Worm (Caenorhabditis elegans): ENCODE results near the gene dnj-20.

Gene dnj-20

ce11 chrII:9600022-9600722, 23.8 kb downstream of the dnj-20 start:
- TF ChIP-seq tbx-37 (GFP tag; conservative IDR thresholded peaks at IDR 0.05) (no peak), hmbx-1 (tag; optimal IDR thresholded peaks at IDR 0.05) (no peak), flt-1 (GFP tag; IDR thresholded peaks at IDR 0.05) (no peak), hmg-4 (GFP tag; optimal IDR thresholded peaks at IDR 0.05) (no peak), B0310.2 (tag; optimal IDR thresholded peaks at IDR 0.05) (no peak), F13C5.2 (tag; optimal IDR thresholded peaks at IDR 0.05) (no peak), ceh-13 (GFP tag; optimal IDR thresholded peaks at IDR 0.05) (no peak), aly-1 (tag; optimal IDR thresholded peaks at IDR 0.05) (no peak), ama-1 (optimal IDR thresholded peaks at IDR 0.05) (no peak), ceh-36 (tag; optimal IDR thresholded peaks at IDR 0.05) (no peak), sea-1 (GFP tag; conservative IDR thresholded peaks at IDR 0.05) (no peak), ets-7 (tag; optimal IDR thresholded peaks at IDR 0.05) (no peak), hnd-1 (tag; optimal IDR thresholded peaks at IDR 0.05) (no peak), tbx-11 (GFP tag; IDR thresholded peaks at IDR 0.05) (no peak), tra-4 (tag; optimal IDR thresholded peaks at IDR 0.05) (no peak), scrt-1 (GFP tag; IDR thresholded peaks at IDR 0.05) (no peak), pes-1 (GFP tag; IDR thresholded peaks at IDR 0.05) (no peak)

ce11 chrII:9597516-9598047, 26.4 kb downstream of the dnj-20 start, which contains the start of gene mrpl-53:
mrpl-53 (plus strand) TSS chrII:9597622.
- TF ChIP-seq tbx-11 (GFP tag; IDR thresholded peaks at IDR 0.05) (no peak), tra-4 (tag; optimal IDR thresholded peaks at IDR 0.05) (no peak), flt-1 (GFP tag; IDR thresholded peaks at IDR 0.05) (no peak), ceh-13 (GFP tag; optimal IDR thresholded peaks at IDR 0.05) (no peak), F13C5.2 (tag; optimal IDR thresholded peaks at IDR 0.05) (no peak), ama-1 (optimal IDR thresholded peaks at IDR 0.05) (no peak), hnd-1 (tag; optimal IDR thresholded peaks at IDR 0.05) (no peak), ceh-36 (tag; optimal IDR thresholded peaks at IDR 0.05) (no peak), scrt-1 (GFP tag; IDR thresholded peaks at IDR 0.05) (no peak), B0310.2 (tag; optimal IDR thresholded peaks at IDR 0.05) (no peak), sea-1 (GFP tag; conservative IDR thresholded peaks at IDR 0.05) (no peak)

ce11 chrII:9596401-9596800, 27.6 kb downstream of the dnj-20 start, which contains the start of gene E02H1.6:
E02H1.6 (plus strand) TSS chrII:9596701.
- no peak for TF ChIP-seq hmbx-1 (tag; optimal IDR thresholded peaks at IDR 0.05)
- TF ChIP-seq ets-7 (tag; optimal IDR thresholded peaks at IDR 0.05), result no peak
- no peak for TF ChIP-seq sea-1 (GFP tag; conservative IDR thresholded peaks at IDR 0.05)
- TF ChIP-seq ama-1 (optimal IDR thresholded peaks at IDR 0.05), result no peak
- TF ChIP-seq pes-1 (GFP tag; IDR thresholded peaks at IDR 0.05), result no peak
- no peak for TF ChIP-seq hmg-4 (GFP tag; optimal IDR thresholded peaks at IDR 0.05)
- no peak for TF ChIP-seq tbx-37 (GFP tag; conservative IDR thresholded peaks at IDR 0.05)

ce11 chrII:9594924-9595323, 29.1 kb downstream of the dnj-20 start, which contains the start of gene E02H1.5:
E02H1.5 (plus strand) TSS chrII:9595224.
- TF ChIP-seq ama-1 (optimal IDR thresholded peaks at IDR 0.05) (no peak), ceh-13 (GFP tag; optimal IDR thresholded peaks at IDR 0.05) (no peak)

- no peak for TF ChIP-seq hmbx-1 (tag; optimal IDR thresholded peaks at IDR 0.05)
- TF ChIP-seq aly-1 (tag; optimal IDR thresholded peaks at IDR 0.05), result no peak
- no peak for TF ChIP-seq sea-1 (GFP tag; conservative IDR thresholded peaks at IDR 0.05)
- no peak for TF ChIP-seq hnd-1 (tag; optimal IDR thresholded peaks at IDR 0.05)
- no peak for TF ChIP-seq ama-1 (optimal IDR thresholded peaks at IDR 0.05)
- TF ChIP-seq pes-1 (GFP tag; IDR thresholded peaks at IDR 0.05), result no peak
- no peak for TF ChIP-seq tbx-11 (GFP tag; IDR thresholded peaks at IDR 0.05)
- TF ChIP-seq ceh-13 (GFP tag; optimal IDR thresholded peaks at IDR 0.05), result no peak
- TF ChIP-seq hmg-4 (GFP tag; optimal IDR thresholded peaks at IDR 0.05), result no peak
- no peak for TF ChIP-seq B0310.2 (tag; optimal IDR thresholded peaks at IDR 0.05)
- TF ChIP-seq tra-4 (tag; optimal IDR thresholded peaks at IDR 0.05), result no peak
- TF ChIP-seq flt-1 (GFP tag; IDR thresholded peaks at IDR 0.05), result no peak
- TF ChIP-seq F13C5.2 (tag; optimal IDR thresholded peaks at IDR 0.05), result no peak
- no peak for TF ChIP-seq ceh-36 (tag; optimal IDR thresholded peaks at IDR 0.05)
- no peak for TF ChIP-seq ets-7 (tag; optimal IDR thresholded peaks at IDR 0.05)
Measured at ce11 chrII:9592737-9593136, 31.2 kb downstream of the dnj-20 start, which contains the start of gene parp-2. parp-2 (plus strand) TSS chrII:9593037.

ce11 chrII:9591071-9591470, 32.9 kb downstream of the dnj-20 start, which contains the start of the genes E02H1.1 and tag-124:
E02H1.1 (minus strand) TSS chrII:9591164.
tag-124 (plus strand) TSS chrII:9591292.
- TF ChIP-seq tbx-37 (GFP tag; conservative IDR thresholded peaks at IDR 0.05) (peak; percentile 78), pes-1 (GFP tag; IDR thresholded peaks at IDR 0.05) (no peak), hmbx-1 (tag; optimal IDR thresholded peaks at IDR 0.05) (no peak), tbx-11 (GFP tag; IDR thresholded peaks at IDR 0.05) (no peak), ceh-36 (tag; optimal IDR thresholded peaks at IDR 0.05) (no peak), ceh-13 (GFP tag; optimal IDR thresholded peaks at IDR 0.05) (no peak), F13C5.2 (tag; optimal IDR thresholded peaks at IDR 0.05) (peak; percentile 43)

- TF ChIP-seq ceh-36 (tag; optimal IDR thresholded peaks at IDR 0.05), result no peak
- no peak for TF ChIP-seq sea-1 (GFP tag; conservative IDR thresholded peaks at IDR 0.05)
- TF ChIP-seq flt-1 (GFP tag; IDR thresholded peaks at IDR 0.05), result no peak
- TF ChIP-seq tra-4 (tag; optimal IDR thresholded peaks at IDR 0.05), result no peak
- TF ChIP-seq ceh-13 (GFP tag; optimal IDR thresholded peaks at IDR 0.05), result no peak
- no peak for TF ChIP-seq aly-1 (tag; optimal IDR thresholded peaks at IDR 0.05)
- TF ChIP-seq F13C5.2 (tag; optimal IDR thresholded peaks at IDR 0.05), result no peak
- TF ChIP-seq B0310.2 (tag; optimal IDR thresholded peaks at IDR 0.05), result no peak
- TF ChIP-seq ets-7 (tag; optimal IDR thresholded peaks at IDR 0.05), result no peak
- TF ChIP-seq hmg-4 (GFP tag; optimal IDR thresholded peaks at IDR 0.05), result no peak
- no peak for TF ChIP-seq tbx-11 (GFP tag; IDR thresholded peaks at IDR 0.05)
Measured at ce11 chrII:9589667-9590066, 34.3 kb downstream of the dnj-20 start, which contains the start of gene eral-1. eral-1 (minus strand) TSS chrII:9589767.

Measured in whole organism, early embryonic.